Fruit fly (Drosophila melanogaster) Kc167 (cell line): ENCODE data around the gene CG13408.
A peak's percentile ranks its signal among the peaks of the same experiment; 100 is the strongest.

Experiments
- Myc ChIP-seq: fragments of >200 bp; optimal IDR thresholded peaks from 2 replicates; lab custom pipeline; 2017; ENCODE audit warnings: missing external identifiers
- Sin3A ChIP-seq: fragments of >200 bp; optimal IDR thresholded peaks from 2 replicates; lab custom pipeline; 2018; ENCODE audit warnings: missing external identifiers
- h ChIP-seq: fragments of >200 bp; optimal IDR thresholded peaks from 3 replicates; lab custom pipeline; 2018; ENCODE audit warnings: missing external identifiers
- insv ChIP-seq: fragments of >200 bp; optimal IDR thresholded peaks from 3 replicates; lab custom pipeline; 2018; ENCODE audit warnings: missing external identifiers
- psq ChIP-seq: fragments of >200 bp; optimal IDR thresholded peaks from 2 replicates; lab custom pipeline; 2017; ENCODE audit warnings: missing external identifiers
- ttk ChIP-seq: sonication (Bioruptor generic); optimal IDR thresholded peaks from 2 replicates; lab custom pipeline; 2017; ENCODE audit warnings: missing external identifiers

Gene CG13408

DNA sequence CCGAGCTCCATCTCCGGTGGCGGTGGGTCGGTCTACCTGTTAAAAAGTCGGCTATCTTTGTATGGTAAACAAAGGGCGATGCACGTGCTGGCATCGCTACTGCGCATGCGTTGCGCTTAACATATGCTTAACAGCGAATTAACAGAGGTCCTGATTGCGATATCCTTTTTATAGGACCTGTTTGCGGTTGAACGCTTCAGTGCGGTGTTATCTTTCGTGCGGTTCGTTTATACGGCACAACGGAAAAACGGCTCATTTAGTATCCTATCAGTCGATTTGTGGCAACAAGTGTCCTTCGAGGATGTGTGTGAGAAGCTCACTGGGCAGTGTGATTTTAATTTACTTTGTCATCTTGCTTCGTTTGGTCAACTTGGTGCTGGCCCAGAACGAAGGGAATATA is at the start of gene CG13408:
TSS of gene CG13408 (plus strand) at position 222 of the 400 bp plus-strand sequence.
- TF ChIP-seq ttk (no peak), h (lab: Kevin White, UChicago) (no peak), Myc (lab: Kevin White, UChicago) (no peak), insv (lab: Kevin White, UChicago) (no peak), Sin3A (lab: Kevin White, UChicago) (no peak), psq (lab: Kevin White, UChicago) (no peak)

DNA sequence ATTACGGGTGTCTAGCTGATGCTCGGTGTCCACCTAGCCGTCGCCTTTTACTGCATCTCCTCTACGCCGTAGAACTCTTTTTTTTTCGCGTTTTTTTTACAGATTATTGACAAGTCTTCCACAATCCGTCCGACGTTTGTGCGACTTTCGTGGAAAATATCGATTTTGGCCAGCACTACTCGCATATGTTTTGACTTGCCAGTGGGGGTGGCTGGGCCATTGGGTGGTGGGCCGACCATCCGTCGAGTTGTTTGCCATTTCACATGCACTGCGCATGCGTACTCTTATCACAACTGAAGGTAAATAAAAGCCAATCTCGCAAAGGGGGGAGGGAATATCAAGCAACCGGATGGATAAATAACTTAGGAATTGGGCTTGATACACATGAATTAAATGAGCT is 48.4 kb upstream of the CG13408 start, which contains the start of gene CG13409:
TSS of gene CG13409 (minus strand) at position 163 of the 400 bp plus-strand sequence.
- TF ChIP-seq Sin3A (lab: Kevin White, UChicago) (no peak), ttk (no peak), h (lab: Kevin White, UChicago) (no peak), psq (lab: Kevin White, UChicago) (no peak), insv (lab: Kevin White, UChicago) (no peak), Myc (lab: Kevin White, UChicago) (no peak)

DNA sequence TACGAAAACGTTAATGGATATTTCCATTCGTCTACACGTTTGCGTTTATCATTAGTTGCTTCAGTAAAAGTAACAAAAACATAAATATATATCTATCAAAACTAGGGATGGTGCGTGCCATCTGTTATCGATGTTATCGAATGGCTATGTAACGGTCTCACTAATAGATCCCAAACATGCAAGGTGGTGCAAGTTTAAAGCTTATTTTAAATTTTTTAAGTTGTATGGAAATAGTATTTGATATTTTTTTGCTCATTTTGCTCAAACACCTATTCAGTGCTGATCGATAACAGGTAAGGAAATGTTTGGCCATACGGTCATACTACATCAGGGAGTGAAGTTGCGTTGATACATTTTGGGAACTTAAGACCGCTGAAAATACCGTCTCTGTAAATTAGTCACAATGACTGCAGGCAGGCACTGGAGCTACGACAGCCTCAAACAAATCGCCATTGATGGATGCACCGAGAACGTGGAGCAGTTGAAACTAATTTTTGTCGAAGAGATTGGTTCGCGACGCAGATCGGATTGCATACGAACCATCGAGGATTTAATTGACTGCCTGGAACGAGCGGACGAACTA is 45.9 kb upstream of the CG13408 start, which contains the start of the genes CG45099, CG6015, pit and Fadd:
TSS of gene CG45099 (minus strand) at position 127 of the 583 bp plus-strand sequence.
TSS of gene CG6015 (minus strand) at position 127 of the 583 bp plus-strand sequence.
TSS of gene pit (plus strand) at position 139 of the 583 bp plus-strand sequence.
TSS of gene Fadd (plus strand) at position 296 of the 583 bp plus-strand sequence.
- TF ChIP-seq Myc (lab: Kevin White, UChicago) (no peak), psq (lab: Kevin White, UChicago) (no peak), h (lab: Kevin White, UChicago) (no peak), Sin3A (lab: Kevin White, UChicago) (no peak), ttk (no peak), insv (lab: Kevin White, UChicago) (no peak)

DNA sequence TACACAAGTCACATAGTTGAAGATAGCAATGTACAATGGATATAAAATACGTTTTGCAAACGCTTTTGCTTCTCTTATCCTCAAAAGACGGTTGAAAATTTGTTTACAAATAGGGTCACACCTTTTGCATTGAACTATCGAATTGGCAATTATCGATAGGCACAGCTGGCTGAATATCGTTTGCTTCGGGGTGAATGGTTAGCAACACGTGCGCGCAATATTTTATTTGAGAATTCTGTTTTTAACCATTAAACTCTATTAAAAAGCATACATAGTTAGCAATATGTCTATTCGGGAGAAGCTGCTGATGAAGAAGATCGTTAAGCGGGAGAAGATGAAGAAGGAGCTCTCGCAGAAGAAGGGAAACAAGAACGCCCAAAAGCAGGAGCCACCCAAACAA is 44.6 kb upstream of the CG13408 start:
- TF ChIP-seq psq (lab: Kevin White, UChicago) = no peak
- no peak for TF ChIP-seq insv (lab: Kevin White, UChicago)
- no peak for TF ChIP-seq Sin3A (lab: Kevin White, UChicago)
- no peak for TF ChIP-seq h (lab: Kevin White, UChicago)
- TF ChIP-seq Myc (lab: Kevin White, UChicago) = no peak
- TF ChIP-seq ttk = no peak

DNA sequence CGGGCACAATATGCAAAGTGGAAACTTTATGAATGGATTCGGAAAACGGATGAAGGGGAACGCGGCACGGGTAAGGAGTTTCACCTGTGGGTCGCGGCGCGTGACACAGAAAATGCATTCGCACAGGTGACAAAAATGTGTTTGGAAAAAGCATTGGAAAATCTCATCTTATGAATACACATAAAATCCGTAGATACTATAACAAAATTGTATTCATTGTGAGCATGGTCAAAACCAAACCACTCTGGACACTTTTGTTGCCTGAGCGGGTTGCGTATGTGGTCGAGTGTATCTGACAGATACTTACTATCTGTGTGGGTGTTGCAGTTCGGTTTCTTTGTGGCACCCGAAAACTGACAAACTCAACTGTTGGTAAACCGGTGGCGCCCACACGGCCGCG is 40.7 kb upstream of the CG13408 start:
- TF ChIP-seq Myc (lab: Kevin White, UChicago) (no peak), Sin3A (lab: Kevin White, UChicago) (no peak), psq (lab: Kevin White, UChicago) (no peak), ttk (no peak), insv (lab: Kevin White, UChicago) (no peak)

DNA sequence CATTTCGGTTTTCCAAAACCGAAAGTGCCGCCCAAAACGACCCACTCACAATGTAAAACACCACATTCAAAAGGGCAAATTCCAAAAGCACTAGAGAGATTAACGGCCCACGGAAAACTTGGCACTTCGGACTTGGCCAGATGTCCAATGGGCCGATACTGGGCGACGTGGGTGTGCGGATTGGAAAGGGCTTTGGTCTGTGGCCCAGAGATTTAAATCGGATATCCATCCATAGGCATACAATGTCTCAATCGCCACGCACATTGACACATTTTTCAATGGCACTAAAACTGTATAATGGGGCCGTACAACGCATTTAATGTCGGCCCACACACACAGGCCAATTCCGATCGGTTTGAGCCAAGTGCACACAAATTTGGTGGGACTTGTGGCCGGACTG is 39.8 kb upstream of the CG13408 start:
- TF ChIP-seq h (lab: Kevin White, UChicago) = no peak
- TF ChIP-seq ttk = no peak
- no peak for TF ChIP-seq Sin3A (lab: Kevin White, UChicago)
- no peak for TF ChIP-seq psq (lab: Kevin White, UChicago)
- TF ChIP-seq insv (lab: Kevin White, UChicago) = no peak
- TF ChIP-seq Myc (lab: Kevin White, UChicago) = no peak

DNA sequence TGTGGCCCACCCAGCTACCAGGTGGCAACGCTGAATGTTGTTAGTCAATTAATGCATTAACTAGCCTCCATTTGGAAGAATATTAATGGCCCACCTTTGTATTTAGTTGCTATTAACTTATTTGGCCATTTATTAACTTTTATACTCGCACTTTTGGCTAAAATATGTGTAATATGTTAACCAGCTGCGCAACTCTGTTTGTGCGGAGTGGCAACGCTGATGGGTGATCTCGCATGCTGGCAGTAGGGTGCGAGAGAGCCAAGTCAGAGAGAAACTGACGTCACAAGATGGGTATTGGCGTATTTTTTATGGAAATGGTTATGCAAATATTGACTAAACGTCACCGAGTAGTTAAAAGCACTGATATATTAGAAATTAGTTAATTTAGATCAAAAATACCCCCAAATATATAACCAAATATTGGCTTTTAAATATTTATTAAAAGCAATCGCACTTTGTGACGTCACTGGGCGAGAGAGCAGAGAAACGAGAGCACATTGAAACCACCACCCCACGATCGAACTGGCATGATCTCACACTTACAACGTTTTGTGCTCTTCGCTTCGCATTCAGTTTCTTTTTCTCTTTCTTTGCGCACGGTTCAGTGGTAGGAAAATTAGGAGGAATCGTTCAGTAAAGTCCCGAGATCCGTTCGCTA is 38.4 kb upstream of the CG13408 start, which contains the start of gene how:
TSS of gene how (plus strand) at position 567 of the 658 bp plus-strand sequence.
- no peak for TF ChIP-seq Sin3A (lab: Kevin White, UChicago)
- TF ChIP-seq psq (lab: Kevin White, UChicago) = no peak
- no peak for TF ChIP-seq insv (lab: Kevin White, UChicago)
- TF ChIP-seq ttk = no peak
- no peak for TF ChIP-seq h (lab: Kevin White, UChicago)
- no peak for TF ChIP-seq Myc (lab: Kevin White, UChicago)

DNA sequence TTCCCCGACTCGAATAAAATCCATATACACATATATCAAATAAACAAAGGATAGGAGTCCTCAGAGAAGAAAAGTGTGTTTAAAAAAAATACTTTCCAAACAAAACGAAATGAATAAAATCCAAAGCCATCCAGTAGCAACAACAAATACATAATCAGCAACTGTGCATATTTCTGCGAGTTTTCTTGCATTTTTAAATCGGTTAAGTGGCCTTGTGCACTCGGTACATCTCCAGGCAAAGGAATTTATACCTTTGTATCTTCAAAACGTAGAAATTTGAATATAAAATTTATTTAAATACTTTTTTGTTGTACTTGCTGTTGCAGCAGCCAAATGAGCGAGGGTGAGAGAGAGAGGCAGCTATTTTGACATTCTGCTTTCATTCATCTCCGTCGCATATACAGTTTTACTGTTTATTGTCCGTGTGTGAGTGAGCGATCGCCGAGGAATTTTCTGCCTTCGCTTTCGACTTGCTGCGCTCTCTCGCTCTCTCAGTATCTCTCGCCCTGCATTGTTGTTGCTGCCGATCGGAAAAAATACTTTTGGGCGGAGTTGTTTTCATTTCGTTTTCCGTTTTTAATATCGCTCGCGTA is 37.8 kb upstream of the CG13408 start:
- no peak for TF ChIP-seq Sin3A (lab: Kevin White, UChicago)
- TF ChIP-seq insv (lab: Kevin White, UChicago) = no peak
- TF ChIP-seq ttk = no peak
- no peak for TF ChIP-seq psq (lab: Kevin White, UChicago)
- no peak for TF ChIP-seq h (lab: Kevin White, UChicago)
- no peak for TF ChIP-seq Myc (lab: Kevin White, UChicago)

DNA sequence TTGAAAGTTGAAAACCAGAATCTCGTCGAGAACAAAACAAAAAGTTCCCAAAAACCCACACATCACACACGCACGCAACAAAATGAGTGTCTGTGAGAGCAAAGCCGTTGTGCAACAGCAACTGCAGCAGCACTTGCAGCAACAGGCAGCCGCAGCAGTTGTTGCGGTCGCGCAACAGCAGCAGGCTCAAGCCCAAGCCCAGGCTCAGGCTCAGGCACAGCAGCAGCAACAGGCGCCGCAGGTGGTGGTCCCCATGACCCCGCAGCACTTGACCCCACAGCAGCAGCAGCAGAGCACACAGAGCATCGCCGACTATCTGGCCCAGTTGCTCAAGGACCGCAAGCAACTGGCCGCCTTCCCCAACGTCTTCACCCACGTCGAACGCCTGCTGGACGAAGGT is 37.2 kb upstream of the CG13408 start:
- TF ChIP-seq ttk = peak; percentile 2
- TF ChIP-seq h (lab: Kevin White, UChicago) = no peak

DNA sequence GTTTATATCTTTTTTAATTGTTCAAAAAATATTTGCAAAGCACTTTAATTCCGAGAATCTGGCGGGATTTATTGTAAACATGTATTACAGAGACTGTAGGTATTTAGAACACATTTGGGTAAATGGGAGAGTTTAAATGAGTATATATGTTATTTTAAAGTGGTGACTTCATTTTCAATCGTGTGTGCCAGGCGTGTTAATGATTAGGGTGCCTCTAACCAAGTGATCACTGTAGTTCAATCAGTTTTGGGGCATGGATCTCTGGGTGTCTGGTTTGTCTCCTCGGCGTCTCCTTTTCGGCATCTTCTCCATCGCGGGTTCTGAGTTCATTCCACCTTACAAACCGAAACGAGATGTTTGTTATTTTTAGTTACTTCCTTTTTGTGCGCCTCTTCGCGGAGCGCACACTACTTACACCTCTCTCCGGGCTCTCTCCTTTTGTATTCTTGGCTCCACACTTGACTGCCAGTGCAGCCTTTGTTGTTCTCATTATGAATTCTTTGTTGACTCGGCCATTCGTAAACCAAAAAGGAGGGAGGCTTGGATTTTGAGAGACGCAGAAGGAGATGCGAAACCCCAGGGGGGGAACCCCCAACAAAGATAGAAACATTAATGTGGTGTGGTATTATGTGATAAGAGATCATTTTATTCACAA is 36.3 kb upstream of the CG13408 start:
- TF ChIP-seq insv (lab: Kevin White, UChicago) = no peak
- no peak for TF ChIP-seq h (lab: Kevin White, UChicago)
- TF ChIP-seq Sin3A (lab: Kevin White, UChicago) = no peak
- TF ChIP-seq ttk = no peak
- no peak for TF ChIP-seq psq (lab: Kevin White, UChicago)
- no peak for TF ChIP-seq Myc (lab: Kevin White, UChicago)

DNA sequence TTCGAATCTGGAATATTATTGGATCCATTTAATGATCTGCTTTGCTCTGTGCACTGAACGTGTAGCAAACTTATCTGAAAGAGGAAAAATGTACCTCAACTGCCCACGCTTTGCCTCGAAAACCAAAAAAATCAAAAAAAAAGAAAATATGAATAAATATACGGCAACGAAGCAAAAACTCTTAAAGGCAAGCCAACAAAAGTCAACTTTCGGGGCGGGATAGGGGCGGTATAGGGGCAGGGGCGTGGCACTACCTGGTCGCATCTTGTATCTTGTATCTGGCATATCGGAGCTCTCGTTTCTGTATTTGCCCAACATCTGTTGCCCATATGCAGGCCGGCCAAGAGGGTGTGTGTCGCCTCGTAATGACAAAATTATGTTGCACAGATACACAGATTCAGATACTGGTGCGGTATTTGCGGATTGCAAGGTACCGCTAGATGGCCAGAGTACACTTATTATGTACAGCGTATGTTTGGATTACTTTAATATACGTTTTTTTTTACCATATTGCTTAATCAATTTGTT is 35.7 kb upstream of the CG13408 start:
- no peak for TF ChIP-seq ttk
- no peak for TF ChIP-seq h (lab: Kevin White, UChicago)
- no peak for TF ChIP-seq insv (lab: Kevin White, UChicago)
- TF ChIP-seq psq (lab: Kevin White, UChicago) = no peak
- no peak for TF ChIP-seq Sin3A (lab: Kevin White, UChicago)
- no peak for TF ChIP-seq Myc (lab: Kevin White, UChicago)
